Fruit fly (Drosophila melanogaster) whole organism, adult: ENCODE results near the gene inaF-A.

Experiments used
- CG14711 ChIP-seq: fragments of 200-800 bp; sonication (Bioruptor generic); optimal IDR thresholded peaks from 2 replicates; lab custom pipeline; 2018; ENCODE audit warnings: missing biosample characterization, mild to moderate bottlenecking, missing genetic modification characterization, moderate library complexity
- CG1620 ChIP-seq: fragments of 200-800 bp; sonication (Bioruptor generic); optimal IDR thresholded peaks from 2 replicates; lab custom pipeline; 2016; ENCODE audit warnings: missing biosample characterization, missing genetic modification characterization
- CG33017 ChIP-seq: fragments of 200-800 bp; sonication (Bioruptor generic); optimal IDR thresholded peaks from 2 replicates; lab custom pipeline; 2018; ENCODE audit warnings: missing biosample characterization, mild to moderate bottlenecking, missing genetic modification characterization, moderate library complexity
- CG5204 ChIP-seq: fragments of 200-800 bp; sonication (Bioruptor generic); optimal IDR thresholded peaks from 2 replicates; lab custom pipeline; 2016; ENCODE audit warnings: missing biosample characterization, missing genetic modification characterization
- bab1 ChIP-seq: fragments of 200-800 bp; sonication (Bioruptor generic); optimal IDR thresholded peaks from 3 replicates; lab custom pipeline; 2019; ENCODE audit warnings: missing biosample characterization, mild to moderate bottlenecking, missing genetic modification characterization, moderate library complexity

DNA sequence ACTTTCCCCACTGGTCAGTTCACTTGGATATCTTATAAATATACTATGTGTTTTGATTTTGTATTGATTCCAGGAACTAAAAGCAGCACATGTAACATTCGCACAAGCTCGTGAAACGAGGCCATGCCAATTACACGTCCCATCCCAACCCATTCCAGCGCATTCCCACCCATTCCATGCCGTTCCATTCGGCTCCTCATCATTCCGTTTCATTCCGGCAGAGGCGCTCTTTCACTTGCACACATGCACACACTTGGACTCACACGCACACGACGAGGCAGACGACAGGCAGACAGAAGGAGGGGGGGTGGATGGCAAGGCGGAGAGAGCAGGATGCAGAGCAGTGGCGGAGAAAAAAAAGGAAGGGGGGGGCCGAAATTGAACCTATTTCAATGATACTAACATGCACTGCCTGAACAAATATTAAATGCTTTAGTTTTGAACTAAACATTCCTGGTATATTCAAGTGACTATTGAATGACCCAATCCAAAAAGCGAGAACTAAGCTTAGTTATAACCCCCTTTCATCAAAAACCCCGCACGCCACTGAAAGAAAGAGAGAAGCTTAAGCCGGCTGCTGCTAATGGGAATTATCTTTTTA lies 42.4 kb upstream of the inaF-A start:
- TF ChIP-seq CG33017 (tag; lab: Kevin White, UChicago) (no peak), CG5204 (GFP tag; lab: Kevin White, UChicago) (no peak), CG14711 (tag; lab: Kevin White, UChicago) (no peak), bab1 (GFP tag; lab: Kevin White, UChicago) (no peak), CG1620 (GFP tag; lab: Kevin White, UChicago) (no peak)
